Worm (Caenorhabditis elegans) whole organism, L3 larva: Measurements from ENCODE around the gene C09H10.5.

Experiments used
- aly-2 ChIP-seq: fragments of 150-350 bp; optimal IDR thresholded peaks from 2 replicates; lab custom pipeline; 2014; ENCODE audit warnings: missing biosample characterization, missing genetic modification characterization
- ama-1 ChIP-seq: fragments of 150-350 bp; optimal IDR thresholded peaks from 2 replicates; lab custom pipeline; 2018
- ceh-28 ChIP-seq: fragments of 150-350 bp; optimal IDR thresholded peaks from 2 replicates; lab custom pipeline; 2014; ENCODE audit warnings: missing biosample characterization, missing genetic modification reagents, missing genetic modification characterization
- elt-1 ChIP-seq: fragments of 150-350 bp; optimal IDR thresholded peaks from 2 replicates; lab custom pipeline; 2014; ENCODE audit warnings: missing biosample characterization, missing genetic modification characterization
- elt-2 ChIP-seq: sonication (generic microtip); optimal IDR thresholded peaks from 2 replicates; lab custom pipeline; 2016; ENCODE audit warnings: missing genetic modification reagents, mild to moderate bottlenecking, missing genetic modification characterization, missing compliant biosample characterization
- elt-3 ChIP-seq, 3 experiments: fragments of 150-350 bp in 1 of 3; sonication (generic microtip) in 2 of 3; optimal IDR thresholded peaks; 2 replicates in 2 of 3; 4 replicates in 1 of 3; lab custom pipeline; 2014 to 2017; ENCODE audit warnings: missing biosample characterization in 3 of 3, missing genetic modification characterization in 3 of 3
- fos-1 ChIP-seq: fragments of 150-350 bp; optimal IDR thresholded peaks from 2 replicates; lab custom pipeline; 2014; ENCODE audit warnings: missing biosample characterization, missing genetic modification characterization

- TF ChIP-seq elt-2 (no peak), elt-3 (tag; optimal IDR thresholded peaks at IDR 0.05; lab: Kevin White, UChicago) (no peak), ceh-28 (tag; lab: Kevin White, UChicago) (no peak), fos-1 (no peak), elt-1 (tag; lab: Kevin White, UChicago) (no peak), aly-2 (tag; lab: Kevin White, UChicago) (no peak), ama-1 (lab: Kevin White, UChicago) (no peak)
Observed at ce11 chrII:11099841-11100240, 3.7 kb downstream of the C09H10.5 start, which contains the start of gene C09H10.4.
